Fruit fly (Drosophila melanogaster) whole organism, embryonic: ENCODE measurements around the gene Nepl4.

ENCODE experiments used
- Awh ChIP-seq: fragments of 200-800 bp; sonication (Bioruptor generic); IDR thresholded peaks from 2 replicates; pipeline ENCODE4, ENCODE4 v1.3.6; 2022; ENCODE audit warnings: missing biosample characterization, missing genetic modification characterization
- Bgb ChIP-seq: fragments of 200-800 bp; sonication (Bioruptor generic); IDR thresholded peaks from 2 replicates; pipeline ENCODE4 v1.3.6; 2022; ENCODE audit warnings: missing biosample characterization, missing genetic modification characterization; ENCODE audit not compliant: partially characterized antibody
- CG10431 ChIP-seq: fragments of 200-800 bp; sonication (Bioruptor generic); optimal IDR thresholded peaks from 3 replicates; lab custom pipeline; 2018; ENCODE audit warnings: missing biosample characterization, mild to moderate bottlenecking, missing genetic modification characterization
- CG12236 ChIP-seq: fragments of 200-800 bp; sonication (Bioruptor generic); optimal IDR thresholded peaks from 2 replicates; lab custom pipeline; 2016; ENCODE audit warnings: missing biosample characterization, missing genetic modification characterization
- CG15601 ChIP-seq: fragments of 200-800 bp; sonication (Bioruptor generic); optimal IDR thresholded peaks from 3 replicates; lab custom pipeline; 2019; ENCODE audit warnings: missing biosample characterization, mild to moderate bottlenecking, missing genetic modification characterization, moderate library complexity
- CG17612 ChIP-seq: fragments of 200-800 bp; sonication (Bioruptor generic); IDR thresholded peaks from 2 replicates; pipeline ENCODE4 v1.3.6; 2022; ENCODE audit warnings: missing biosample characterization, missing genetic modification characterization
- CG1792 ChIP-seq: fragments of 200-800 bp; sonication (Bioruptor generic); optimal IDR thresholded peaks from 2 replicates; lab custom pipeline; 2016; ENCODE audit warnings: missing biosample characterization, missing genetic modification characterization
- CG18764 ChIP-seq: fragments of 200-800 bp; sonication (Bioruptor generic); optimal IDR thresholded peaks from 3 replicates; lab custom pipeline; 2016; ENCODE audit warnings: missing biosample characterization, missing genetic modification characterization
- CG2116 ChIP-seq: fragments of 200-800 bp; sonication (Bioruptor generic); optimal IDR thresholded peaks from 3 replicates; lab custom pipeline; 2018; ENCODE audit warnings: missing biosample characterization, mild to moderate bottlenecking, missing genetic modification characterization
- CG2129 ChIP-seq: fragments of 200-800 bp; sonication (Bioruptor generic); IDR thresholded peaks from 2 replicates; pipeline ENCODE4 v1.3.6; 2022; ENCODE audit warnings: missing biosample characterization, missing genetic modification characterization; ENCODE audit not compliant: partially characterized antibody
- CG4854 ChIP-seq: fragments of 200-800 bp; sonication (Bioruptor generic); optimal IDR thresholded peaks from 2 replicates; lab custom pipeline; 2016; ENCODE audit warnings: missing biosample characterization, missing genetic modification characterization, inconsistent platforms
- CG8359 ChIP-seq: fragments of 200-800 bp; sonication (Bioruptor generic); optimal IDR thresholded peaks from 2 replicates; lab custom pipeline; 2017; ENCODE audit warnings: missing biosample characterization, mild to moderate bottlenecking, missing genetic modification characterization, borderline replicate concordance
- CG8478 ChIP-seq: fragments of >200 bp; optimal IDR thresholded peaks from 2 replicates; lab custom pipeline; 2018
- CG9215 ChIP-seq: fragments of 200-800 bp; sonication (Bioruptor generic); IDR thresholded peaks from 2 replicates; pipeline ENCODE4 v1.3.6; 2022; ENCODE audit warnings: missing biosample characterization, missing genetic modification characterization
- CG9437 ChIP-seq: fragments of 200-800 bp; sonication (Bioruptor generic); optimal IDR thresholded peaks from 2 replicates; lab custom pipeline; 2018; ENCODE audit warnings: missing biosample characterization, mild to moderate bottlenecking, missing genetic modification characterization
- CG9609 ChIP-seq: fragments of 200-800 bp; sonication (Bioruptor generic); optimal IDR thresholded peaks from 3 replicates; lab custom pipeline; 2016; ENCODE audit warnings: missing biosample characterization, missing genetic modification characterization
- CG9876 ChIP-seq: fragments of 200-800 bp; sonication (Bioruptor generic); optimal IDR thresholded peaks from 2 replicates; lab custom pipeline; 2016; ENCODE audit warnings: missing biosample characterization, missing genetic modification characterization
- CHES-1-like ChIP-seq: fragments of 200-800 bp; sonication (Bioruptor generic); optimal IDR thresholded peaks from 2 replicates; lab custom pipeline; 2016; ENCODE audit warnings: missing biosample characterization, missing genetic modification characterization
- Dbx ChIP-seq: fragments of 200-800 bp; sonication (Bioruptor generic); IDR thresholded peaks from 3 replicates; pipeline ENCODE4 v1.3.6; 2022; ENCODE audit warnings: missing biosample characterization, missing genetic modification characterization
- Deaf1 ChIP-seq: fragments of 200-800 bp; optimal IDR thresholded peaks from 3 replicates; lab custom pipeline; 2019; ENCODE audit warnings: missing biosample characterization, mild to moderate bottlenecking, missing genetic modification characterization, moderate library complexity
- Dfd ChIP-seq, 2 experiments: fragments of >200 bp; optimal IDR thresholded peaks; 2 replicates each; lab custom pipeline; 2017; ENCODE audit warnings: missing biosample characterization in 2 of 2, missing genetic modification characterization in 2 of 2
- Dip2 ChIP-seq: fragments of 200-800 bp; sonication (Bioruptor generic); IDR thresholded peaks from 2 replicates; pipeline ENCODE4 v1.3.6; 2022; ENCODE audit warnings: missing biosample characterization, missing genetic modification characterization
- H2.0 ChIP-seq: fragments of 200-800 bp; sonication (Bioruptor generic); IDR thresholded peaks from 2 replicates; pipeline ENCODE4 v1.3.6; 2022; ENCODE audit warnings: missing biosample characterization, missing genetic modification characterization
- HLH4C ChIP-seq: fragments of 200-800 bp; sonication (Bioruptor generic); IDR thresholded peaks from 3 replicates; pipeline ENCODE4 v1.3.6; 2022; ENCODE audit warnings: missing biosample characterization, missing genetic modification characterization; ENCODE audit not compliant: partially characterized antibody
- NfI ChIP-seq: fragments of 200-800 bp; sonication (Bioruptor generic); optimal IDR thresholded peaks from 3 replicates; lab custom pipeline; 2018; ENCODE audit warnings: missing biosample characterization, mild to moderate bottlenecking, missing genetic modification characterization, moderate library complexity
- Tbp ChIP-seq: fragments of >200 bp; optimal IDR thresholded peaks from 2 replicates; lab custom pipeline; 2018; ENCODE audit warnings: missing biosample characterization, missing genetic modification characterization
- chm ChIP-seq: fragments of 200-800 bp; sonication (Bioruptor generic); IDR thresholded peaks from 2 replicates; pipeline ENCODE4 v1.3.6; 2022; ENCODE audit warnings: missing biosample characterization, missing genetic modification characterization
- dimm ChIP-seq: fragments of 200-800 bp; sonication (Bioruptor generic); IDR thresholded peaks from 2 replicates; pipeline ENCODE4 v1.3.6; 2022; ENCODE audit warnings: missing biosample characterization, missing genetic modification characterization
- dmrt11E ChIP-seq: fragments of 200-800 bp; sonication (Bioruptor generic); optimal IDR thresholded peaks from 3 replicates; lab custom pipeline; 2018; ENCODE audit warnings: missing biosample characterization, mild to moderate bottlenecking, missing genetic modification characterization, moderate library complexity
- fru ChIP-seq: fragments of >200 bp; optimal IDR thresholded peaks from 2 replicates; lab custom pipeline; 2017
- gcm2 ChIP-seq: fragments of 200-800 bp; sonication (Bioruptor generic); optimal IDR thresholded peaks from 2 replicates; lab custom pipeline; 2016; ENCODE audit warnings: missing biosample characterization, missing genetic modification characterization
- grn ChIP-seq: fragments of 200-800 bp; sonication (Bioruptor generic); optimal IDR thresholded peaks from 3 replicates; lab custom pipeline; 2017; ENCODE audit warnings: missing biosample characterization, missing genetic modification characterization
- gsb-n ChIP-seq: fragments of 200-800 bp; sonication (Bioruptor generic); optimal IDR thresholded peaks from 3 replicates; lab custom pipeline; 2018; ENCODE audit warnings: missing biosample characterization, mild to moderate bottlenecking, missing genetic modification characterization
- inv ChIP-seq: fragments of 200-800 bp; sonication (Bioruptor generic); IDR thresholded peaks from 2 replicates; pipeline ENCODE4 v1.3.6; 2022; ENCODE audit warnings: missing biosample characterization, missing genetic modification characterization; ENCODE audit not compliant: partially characterized antibody
- kni ChIP-seq: fragments of 200-800 bp; sonication (Bioruptor generic); optimal IDR thresholded peaks from 3 replicates; lab custom pipeline; 2017; ENCODE audit warnings: mild to moderate bottlenecking, missing biosample characterization, missing genetic modification reagents, missing genetic modification characterization
- pfk ChIP-seq: fragments of 200-800 bp; sonication (Bioruptor generic); optimal IDR thresholded peaks from 2 replicates; lab custom pipeline; 2018; ENCODE audit warnings: missing biosample characterization, mild to moderate bottlenecking, missing genetic modification characterization, moderate library complexity
- pnt ChIP-seq: fragments of 200-800 bp; sonication (Bioruptor generic); optimal IDR thresholded peaks from 3 replicates; lab custom pipeline; 2016; ENCODE audit warnings: missing biosample characterization, missing genetic modification characterization
- pum ChIP-seq: fragments of 200-800 bp; sonication (Bioruptor generic); optimal IDR thresholded peaks from 2 replicates; lab custom pipeline; 2016; ENCODE audit warnings: missing biosample characterization, missing genetic modification characterization
- pzg ChIP-seq: fragments of 200-800 bp; sonication (Bioruptor generic); optimal IDR thresholded peaks from 3 replicates; lab custom pipeline; 2018; ENCODE audit warnings: missing biosample characterization, mild to moderate bottlenecking, missing genetic modification characterization, moderate library complexity
- schlank ChIP-seq: fragments of 200-800 bp; sonication (Bioruptor generic); optimal IDR thresholded peaks from 2 replicates; lab custom pipeline; 2018; ENCODE audit warnings: missing biosample characterization, mild to moderate bottlenecking, missing genetic modification characterization
- seq ChIP-seq: fragments of 200-800 bp; sonication (Bioruptor generic); IDR thresholded peaks from 2 replicates; pipeline ENCODE4 v1.3.6; 2022; ENCODE audit warnings: missing biosample characterization, missing genetic modification characterization
- sisA ChIP-seq: fragments of 200-800 bp; sonication (Bioruptor generic); IDR thresholded peaks from 2 replicates; pipeline ENCODE4 v1.3.6; 2022; ENCODE audit warnings: missing biosample characterization, missing genetic modification characterization
- slp2 ChIP-seq: fragments of 200-800 bp; sonication (Bioruptor generic); optimal IDR thresholded peaks from 2 replicates; lab custom pipeline; 2016; ENCODE audit warnings: missing biosample characterization, missing genetic modification characterization
- sr ChIP-seq: fragments of 200-800 bp; sonication (Bioruptor generic); IDR thresholded peaks from 3 replicates; pipeline ENCODE4 v1.3.6; 2022; ENCODE audit warnings: missing biosample characterization, missing genetic modification characterization
- tin ChIP-seq: fragments of 200-800 bp; sonication (Bioruptor generic); optimal IDR thresholded peaks from 3 replicates; lab custom pipeline; 2016; ENCODE audit warnings: missing biosample characterization, missing genetic modification characterization
- vvl ChIP-seq: fragments of 200-800 bp; sonication (Bioruptor generic); IDR thresholded peaks from 2 replicates; pipeline ENCODE4 v1.3.6; 2022; ENCODE audit warnings: missing biosample characterization, missing genetic modification characterization

The Nepl4 gene

DNA sequence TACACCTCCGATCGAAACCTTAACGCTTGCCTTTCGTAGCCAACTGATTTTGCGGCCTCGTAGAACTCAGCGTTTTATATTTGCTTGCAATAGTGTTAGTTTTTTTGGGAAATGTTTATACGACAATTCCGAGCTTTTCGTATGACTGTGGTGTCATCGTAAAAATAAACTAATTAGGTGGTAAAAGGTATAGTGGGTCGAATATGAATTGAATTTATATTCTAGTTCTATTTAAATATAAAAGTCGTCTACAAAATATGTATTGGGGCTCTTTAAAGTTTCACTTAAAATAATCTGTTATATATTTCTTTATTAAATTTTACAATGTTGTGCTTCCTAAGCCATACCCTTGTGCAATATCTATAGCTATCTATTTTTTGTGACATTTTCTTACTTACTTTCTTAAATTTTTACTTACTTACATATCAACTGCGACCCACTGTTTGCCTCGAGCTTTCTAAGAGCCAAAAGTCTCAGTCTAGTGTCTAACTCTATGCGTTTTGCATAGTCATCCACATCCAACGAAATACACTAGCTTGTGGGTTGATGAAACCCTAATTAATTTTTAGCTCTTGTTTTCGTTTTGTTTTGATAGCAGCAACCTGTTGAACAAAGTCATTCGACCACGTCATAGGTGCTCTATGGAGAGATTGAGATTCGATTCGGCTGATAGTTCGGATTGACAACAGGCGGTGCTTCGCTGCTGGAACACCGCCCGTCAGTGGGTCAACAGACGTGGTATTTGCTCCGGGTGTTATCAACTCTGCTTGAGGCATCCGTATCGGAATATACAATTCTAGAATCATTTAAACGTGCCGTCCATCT, 16.5 kb upstream of the Nepl4 start, which contains the start of gene CG9498 (continued):
- TF ChIP-seq pnt (GFP tag; lab: Kevin White, UChicago): peak; percentile 18
- no peak for TF ChIP-seq pfk (GFP tag; lab: Kevin White, UChicago)
- TF ChIP-seq CG9609 (GFP tag; lab: Kevin White, UChicago): no peak
- peak; percentile 67 for TF ChIP-seq dimm
- peak; percentile 9 for TF ChIP-seq kni (GFP tag; lab: Kevin White, UChicago)
- TF ChIP-seq H2.0 (GFP tag; lab: Robert Waterston, UW): no peak
- no peak for TF ChIP-seq CG2129 (GFP tag; lab: Robert Waterston, UW)
- no peak for TF ChIP-seq CG12236 (GFP tag; lab: Kevin White, UChicago)
- peak; percentile 79; the same call in 1 of the 3 replicates for TF ChIP-seq Dbx
- TF ChIP-seq sr (GFP tag; lab: Robert Waterston, UW): no peak
- no peak for TF ChIP-seq CG9876 (GFP tag; lab: Kevin White, UChicago)
- no peak for TF ChIP-seq gsb-n (tag; lab: Kevin White, UChicago)
- TF ChIP-seq Bgb: no peak
- peak; percentile 52 for TF ChIP-seq sisA (GFP tag; lab: Robert Waterston, UW)
- peak; percentile 1 for TF ChIP-seq pzg
- peak; percentile 32 for TF ChIP-seq CG2116 (GFP tag; lab: Kevin White, UChicago)
- TF ChIP-seq CG10431 (GFP tag; lab: Kevin White, UChicago): no peak
- TF ChIP-seq NfI (GFP tag; lab: Kevin White, UChicago): peak; percentile 73
- no peak for TF ChIP-seq inv (GFP tag; lab: Robert Waterston, UW)
- TF ChIP-seq CG1792 (GFP tag; lab: Kevin White, UChicago): no peak
- TF ChIP-seq CG15601 (tag; lab: Kevin White, UChicago): peak; percentile 35
- no peak for TF ChIP-seq CG18764
- TF ChIP-seq CHES-1-like (GFP tag; lab: Kevin White, UChicago): no peak
- TF ChIP-seq Tbp (GFP tag; lab: Kevin White, UChicago): no peak
- peak; percentile 72 for TF ChIP-seq CG9437 (GFP tag; lab: Kevin White, UChicago)
- no peak for TF ChIP-seq HLH4C (GFP tag; lab: Robert Waterston, UW)
- TF ChIP-seq tin (GFP tag; lab: Kevin White, UChicago): peak; percentile 15
- peak; percentile 60 for TF ChIP-seq schlank (tag; lab: Kevin White, UChicago)
- no peak for TF ChIP-seq pum
- TF ChIP-seq CG4854: no peak
- peak; percentile 72 for TF ChIP-seq Awh
- TF ChIP-seq gcm2 (GFP tag; lab: Kevin White, UChicago): no peak
- peak; percentile 56 for TF ChIP-seq Deaf1 (tag; lab: Kevin White, UChicago)
- TF ChIP-seq grn (GFP tag; lab: Kevin White, UChicago): peak; percentile 92
- TF ChIP-seq slp2 (GFP tag; lab: Kevin White, UChicago): no peak
- TF ChIP-seq dmrt11E (tag; lab: Kevin White, UChicago): no peak
- no peak for TF ChIP-seq CG8478 (lab: Kevin White, UChicago)
- TF ChIP-seq CG9215 (GFP tag; lab: Robert Waterston, UW): peak; percentile 86
- TF ChIP-seq CG8359 (GFP tag; lab: Kevin White, UChicago): peak; percentile 17
- peak; percentile 80 for TF ChIP-seq seq (GFP tag; lab: Robert Waterston, UW)
- no peak for TF ChIP-seq fru (lab: Kevin White, UChicago)
- peak; percentile 53 for TF ChIP-seq CG17612 (GFP tag; lab: Robert Waterston, UW)
- no peak for TF ChIP-seq Dip2 (GFP tag; lab: Robert Waterston, UW)
- peak; percentile 37; the same call in 1 of the 2 replicates for TF ChIP-seq chm (GFP tag; lab: Robert Waterston, UW)
- no peak for TF ChIP-seq Dfd (GFP tag; optimal IDR thresholded peaks at IDR 0.05; lab: Kevin White, UChicago)
- peak; percentile 57 for TF ChIP-seq vvl (GFP tag; lab: Robert Waterston, UW)
